Worm (Caenorhabditis elegans) whole organism, L3 larva: ENCODE measurements around the gene ptp-1.

Experiments
- lin-39 ChIP-seq: fragments of 150-350 bp; optimal IDR thresholded peaks from 2 replicates; lab custom pipeline; 2018; ENCODE audit warnings: missing biosample characterization, missing genetic modification reagents, missing genetic modification characterization
- lsy-12 ChIP-seq: sonication (generic microtip); optimal IDR thresholded peaks from 2 replicates; lab custom pipeline; 2016; ENCODE audit warnings: mild to moderate bottlenecking, missing genetic modification characterization, missing compliant biosample characterization
- nhr-12 ChIP-seq: fragments of 150-350 bp; optimal IDR thresholded peaks from 2 replicates; lab custom pipeline; 2014; ENCODE audit warnings: missing biosample characterization, missing genetic modification characterization
- nhr-28 ChIP-seq: fragments of 150-350 bp; optimal IDR thresholded peaks from 2 replicates; lab custom pipeline; 2014; ENCODE audit warnings: missing biosample characterization, missing genetic modification characterization
- unc-39 ChIP-seq: sonication (generic microtip); optimal IDR thresholded peaks from 4 replicates; lab custom pipeline; 2017; ENCODE audit warnings: missing biosample characterization, missing genetic modification characterization

- TF ChIP-seq nhr-12 (tag; lab: Kevin White, UChicago) (no peak), lsy-12 (tag; lab: Kevin White, UChicago) (no peak), nhr-28 (no peak), unc-39 (no peak), lin-39 (tag; lab: Kevin White, UChicago) (no peak)
Measured at ce11 chrIII:3657479-3657878, 67.0 kb downstream of the ptp-1 start, which contains the start of gene C46F11.5.
